Fruit fly (Drosophila melanogaster): ENCODE results near the gene Polr3G.

DNA sequence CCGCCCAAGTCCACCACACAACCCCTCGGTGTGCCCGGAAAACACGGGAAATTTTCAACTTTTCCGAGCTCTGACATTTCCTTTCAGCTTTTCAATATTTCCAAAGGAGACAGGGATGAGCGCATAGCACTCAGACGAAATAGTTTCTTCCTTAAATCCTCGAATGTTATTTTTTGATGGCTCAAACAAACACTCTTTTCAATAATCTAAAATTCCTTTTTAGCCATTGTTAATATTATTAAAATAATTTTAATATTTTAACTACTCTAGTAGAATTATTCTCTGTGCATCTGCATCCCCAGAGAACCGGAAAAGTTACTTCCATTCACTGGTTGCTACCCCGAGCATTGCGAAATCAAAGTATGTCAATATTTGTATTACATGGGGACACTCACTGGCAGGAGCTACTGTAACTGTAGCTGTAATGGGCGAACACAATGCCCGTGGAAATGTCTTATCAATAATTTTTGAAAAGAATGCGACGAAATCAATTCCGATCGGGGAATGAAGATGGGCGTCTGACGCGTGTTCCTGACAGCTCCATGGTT lies 30.8 kb upstream of the Polr3G start:
- TF ChIP-seq CG7101 (tag; optimal IDR thresholded peaks at IDR 0.05) (no peak), CG7045 (GFP tag; optimal IDR thresholded peaks at IDR 0.05) (no peak), CG1620 (GFP tag; optimal IDR thresholded peaks at IDR 0.05) (no peak), Mnt (GFP tag; optimal IDR thresholded peaks at IDR 0.05) (no peak), bab1 (GFP tag; optimal IDR thresholded peaks at IDR 0.05) (no peak), ovo (GFP tag; optimal IDR thresholded peaks at IDR 0.05) (no peak)

Data from whole organism, adult.